Worm (Caenorhabditis elegans) whole organism, L4/young adult: Measurements from ENCODE around the gene F59E11.5.

ENCODE experiments used
- W03F9.2 ChIP-seq: fragments of 150-350 bp; optimal IDR thresholded peaks from 2 replicates; lab custom pipeline; 2014; ENCODE audit warnings: missing biosample characterization, missing genetic modification characterization
- dao-5 ChIP-seq: sonication (generic microtip); optimal IDR thresholded peaks from 2 replicates; lab custom pipeline; 2016; ENCODE audit warnings: missing genotype, missing genetic modification characterization, moderate library complexity, missing compliant biosample characterization
- him-1 ChIP-seq: sonication (generic microtip); optimal IDR thresholded peaks from 2 replicates; lab custom pipeline; 2016; ENCODE audit warnings: missing genotype, missing genetic modification reagents, missing genetic modification characterization, missing compliant biosample characterization

DNA sequence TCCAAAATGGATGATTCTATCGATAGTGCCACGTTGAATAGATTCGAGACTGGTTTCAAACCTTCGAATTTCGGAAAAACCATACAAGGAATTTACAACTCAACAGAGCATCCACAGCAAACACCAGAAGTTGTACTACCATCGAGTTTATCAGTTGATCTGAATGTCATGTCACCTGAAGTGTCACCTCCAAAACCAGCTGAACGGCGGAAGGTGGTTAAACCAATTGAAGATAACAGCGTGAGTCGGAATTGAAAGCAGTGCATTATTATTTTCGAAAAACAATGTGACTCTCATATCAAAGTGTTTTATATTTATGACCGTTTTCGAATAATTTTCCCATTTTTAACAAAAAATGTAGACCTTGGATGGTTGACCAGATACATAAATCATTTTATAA lies 45.9 kb upstream of the F59E11.5 start:
- TF ChIP-seq dao-5 (tag; lab: Kevin White, UChicago) (no peak), him-1 (no peak), W03F9.2 (tag; lab: Kevin White, UChicago) (no peak)
